Fruit fly (Drosophila melanogaster) whole organism, embryonic: ENCODE data around the gene SMC1.

Experiments used
- Bgb ChIP-seq: fragments of 200-800 bp; sonication (Bioruptor generic); IDR thresholded peaks from 2 replicates; pipeline ENCODE4 v1.3.6; 2022; ENCODE audit warnings: missing biosample characterization, missing genetic modification characterization; ENCODE audit not compliant: partially characterized antibody
- CG33557 ChIP-seq: fragments of 200-800 bp; sonication (Bioruptor generic); optimal IDR thresholded peaks from 2 replicates; lab custom pipeline; 2019; ENCODE audit warnings: missing biosample characterization, mild to moderate bottlenecking, missing genetic modification characterization, moderate library complexity
- Dbx ChIP-seq: fragments of 200-800 bp; sonication (Bioruptor generic); IDR thresholded peaks from 3 replicates; pipeline ENCODE4 v1.3.6; 2022; ENCODE audit warnings: missing biosample characterization, missing genetic modification characterization
- GATAe ChIP-seq: fragments of 200-800 bp; sonication (Bioruptor generic); conservative IDR thresholded peaks from 2 replicates; pipeline ENCODE4 v1.3.6; 2022; ENCODE audit warnings: missing biosample characterization, missing genetic modification characterization
- Pdp1 ChIP-seq, 2 experiments: fragments of 200-800 bp; sonication (Bioruptor generic); optimal IDR thresholded peaks; 3 replicates each; lab custom pipeline; 2016; ENCODE audit warnings: missing biosample characterization in 2 of 2, missing genetic modification characterization in 2 of 2, mild to moderate bottlenecking in 1 of 2, moderate library complexity in 1 of 2
- Scr ChIP-seq: fragments of 200-800 bp; sonication (Bioruptor generic); IDR thresholded peaks from 2 replicates; pipeline ENCODE4 v1.3.6; 2022; ENCODE audit warnings: missing biosample characterization, missing genetic modification characterization; ENCODE audit not compliant: partially characterized antibody
- cas ChIP-seq: fragments of 200-800 bp; sonication (Bioruptor generic); IDR thresholded peaks from 2 replicates; pipeline ENCODE4 v1.3.6; 2022; ENCODE audit warnings: missing biosample characterization, missing genetic modification characterization
- pfk ChIP-seq: fragments of 200-800 bp; sonication (Bioruptor generic); optimal IDR thresholded peaks from 2 replicates; lab custom pipeline; 2018; ENCODE audit warnings: missing biosample characterization, mild to moderate bottlenecking, missing genetic modification characterization, moderate library complexity

DNA sequence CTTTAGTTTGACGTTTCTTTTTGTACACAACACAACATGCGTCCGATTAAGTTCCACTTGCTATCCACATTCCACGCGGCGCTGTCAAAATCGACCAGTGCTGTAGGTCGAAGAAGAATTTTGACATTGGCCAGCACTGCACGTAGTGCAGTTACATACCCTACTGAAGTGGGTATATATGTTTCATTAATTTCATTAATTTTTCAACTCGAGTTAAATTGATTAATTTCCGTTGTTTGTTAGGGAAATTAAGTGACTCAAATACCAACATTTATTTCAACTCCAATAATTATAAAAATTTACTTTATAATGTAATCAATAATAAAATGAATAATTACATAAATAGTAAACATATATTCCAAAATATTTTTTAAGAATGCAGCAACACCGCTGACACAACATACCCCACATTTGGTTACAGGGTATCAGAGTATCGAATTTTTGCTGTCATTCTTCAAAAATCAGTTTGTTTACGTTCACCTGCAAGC is 50.9 kb downstream of the SMC1 start, which contains the start of the genes eIF4EHP and CG18428:
- TF ChIP-seq Bgb (no peak), Scr (no peak), GATAe (0 out of 2 replicates have a peak, but pooled peaks have one; percentile 99), CG33557 (peak; percentile 100), cas (no peak), Dbx (GFP tag; lab: Robert Waterston, UW) (no peak), pfk (GFP tag; lab: Kevin White, UChicago) (peak; percentile 80), Pdp1 (GFP tag; optimal IDR thresholded peaks at IDR 0.05; lab: Kevin White, UChicago) (peak; percentile 85 to 86)
